Worm (Caenorhabditis elegans) whole organism, L1 larva: ENCODE data around the gene C52B9.10.

ENCODE experiments used
- F16B12.6 ChIP-seq: fragments of 150-350 bp; optimal IDR thresholded peaks from 2 replicates; lab custom pipeline; 2014; ENCODE audit warnings: missing biosample characterization, missing genetic modification characterization
- Y116A8C.19 ChIP-seq: sonication (generic microtip); optimal IDR thresholded peaks from 2 replicates; lab custom pipeline; 2016; ENCODE audit warnings: missing compliant biosample characterization, missing genetic modification characterization, borderline replicate concordance
- aha-1 ChIP-seq: fragments of 150-350 bp; optimal IDR thresholded peaks from 2 replicates; lab custom pipeline; 2014; ENCODE audit warnings: missing biosample characterization, missing genetic modification characterization
- blmp-1 ChIP-seq: fragments of 150-350 bp; optimal IDR thresholded peaks from 2 replicates; lab custom pipeline; 2014; ENCODE audit warnings: missing biosample characterization, missing genetic modification characterization
- ceh-63 ChIP-seq: fragments of 200-800 bp; sonication (Bioruptor generic); optimal IDR thresholded peaks from 2 replicates; lab custom pipeline; 2018; ENCODE audit warnings: mild to moderate bottlenecking, missing genetic modification characterization, missing compliant biosample characterization
- ceh-8 ChIP-seq: fragments of 200-800 bp; sonication (Bioruptor generic); optimal IDR thresholded peaks from 2 replicates; lab custom pipeline; 2018; ENCODE audit warnings: mild to moderate bottlenecking, missing genetic modification characterization, moderate library complexity, missing compliant biosample characterization
- ceh-88 ChIP-seq: fragments of 200-800 bp; sonication (Bioruptor generic); IDR thresholded peaks from 2 replicates; pipeline ENCODE4 v1.3.6; 2022; ENCODE audit warnings: missing genetic modification characterization, missing compliant biosample characterization
- ces-1 ChIP-seq: fragments of 150-350 bp; optimal IDR thresholded peaks from 2 replicates; lab custom pipeline; 2014; ENCODE audit warnings: missing biosample characterization, missing genetic modification reagents, missing genetic modification characterization
- dpl-1 ChIP-seq, 3 experiments: fragments of 150-350 bp in 2 of 3; sonication (generic microtip) in 1 of 3; optimal IDR thresholded peaks; 2 replicates each; lab custom pipeline; 2014 to 2017; ENCODE audit warnings: missing biosample characterization in 3 of 3, missing genetic modification characterization in 3 of 3, missing genetic modification reagents in 3 of 3
- efl-1 ChIP-seq, 4 experiments: fragments of 150-350 bp; optimal IDR thresholded peaks in 3 of 4; peaks in 1 of 4; 1 replicate in 1 of 4; 2 replicates in 3 of 4; lab custom pipeline; 2014; ENCODE audit warnings: missing biosample characterization in 2 of 4, missing genetic modification characterization in 2 of 4, missing genetic modification reagents in 2 of 4
- efl-3 ChIP-seq: fragments of 200-800 bp; sonication (Bioruptor generic); optimal IDR thresholded peaks from 2 replicates; lab custom pipeline; 2018; ENCODE audit warnings: mild to moderate bottlenecking, missing genetic modification characterization, missing compliant biosample characterization
- elt-2 ChIP-seq: sonication (generic microtip); optimal IDR thresholded peaks from 2 replicates; lab custom pipeline; 2016; ENCODE audit warnings: missing genetic modification characterization, mild to moderate bottlenecking, inconsistent platforms, missing compliant biosample characterization, missing genetic modification reagents
- elt-3 ChIP-seq, 6 experiments: fragments of 150-350 bp in 1 of 6; sonication (generic microtip); optimal IDR thresholded peaks; 2 replicates each; lab custom pipeline; 2017 to 2018; ENCODE audit warnings: missing biosample characterization in 6 of 6, missing genetic modification characterization in 6 of 6, inconsistent platforms in 1 of 6
- fkh-10 ChIP-seq: sonication (generic microtip); optimal IDR thresholded peaks from 2 replicates; lab custom pipeline; 2017; ENCODE audit warnings: missing biosample characterization, missing genetic modification reagents, missing genetic modification characterization
- fos-1 ChIP-seq: fragments of 150-350 bp; optimal IDR thresholded peaks from 2 replicates; lab custom pipeline; 2014; ENCODE audit warnings: missing biosample characterization, missing genetic modification characterization
- grh-1 ChIP-seq: fragments of 200-800 bp; sonication (Bioruptor generic); IDR thresholded peaks from 2 replicates; pipeline ENCODE4 v1.3.6; 2022; ENCODE audit warnings: missing genetic modification reagents, missing genetic modification characterization, missing compliant biosample characterization
- hlh-4 ChIP-seq: sonication (generic microtip); optimal IDR thresholded peaks from 2 replicates; lab custom pipeline; 2016; ENCODE audit warnings: mild to moderate bottlenecking, missing genetic modification characterization, missing compliant biosample characterization
- hpl-2 ChIP-seq: fragments of 150-350 bp; optimal IDR thresholded peaks from 2 replicates; lab custom pipeline; 2014; ENCODE audit warnings: missing biosample characterization, missing genetic modification reagents, missing genetic modification characterization
- irx-1 ChIP-seq: sonication (generic microtip); optimal IDR thresholded peaks from 2 replicates; lab custom pipeline; 2016; ENCODE audit warnings: missing genetic modification characterization, missing compliant biosample characterization
- isw-1 ChIP-seq: fragments of 200-800 bp; sonication (Bioruptor generic); IDR thresholded peaks from 2 replicates; pipeline ENCODE4 v1.3.6; 2022; ENCODE audit warnings: missing genetic modification characterization, missing compliant biosample characterization
- lin-39 ChIP-seq: fragments of 150-350 bp; optimal IDR thresholded peaks from 2 replicates; lab custom pipeline; 2014; ENCODE audit warnings: missing biosample characterization, missing genetic modification reagents, missing genetic modification characterization
- lir-3 ChIP-seq: sonication (generic microtip); optimal IDR thresholded peaks from 2 replicates; lab custom pipeline; 2016; ENCODE audit warnings: mild to moderate bottlenecking, missing genetic modification characterization, moderate library complexity, missing compliant biosample characterization; ENCODE audit not compliant: poor library complexity
- mab-9 ChIP-seq: fragments of 200-800 bp; sonication (Bioruptor generic); IDR thresholded peaks from 2 replicates; pipeline ENCODE4 v1.3.6; 2022; ENCODE audit warnings: missing genetic modification reagents, missing genetic modification characterization, missing compliant biosample characterization
- mdl-1 ChIP-seq, 2 experiments: fragments of 150-350 bp; optimal IDR thresholded peaks; 2 replicates each; lab custom pipeline; 2014 to 2017; ENCODE audit warnings: missing biosample characterization in 2 of 2, missing genetic modification characterization in 2 of 2, inconsistent platforms in 1 of 2
- nhr-11 ChIP-seq: fragments of 150-350 bp; optimal IDR thresholded peaks from 2 replicates; lab custom pipeline; 2014; ENCODE audit warnings: missing biosample characterization, missing genetic modification characterization
- nhr-19 ChIP-seq: fragments of 200-800 bp; sonication (Bioruptor generic); conservative IDR thresholded peaks from 2 replicates; pipeline ENCODE4 v1.3.6; 2022; ENCODE audit warnings: missing genetic modification characterization, missing compliant biosample characterization
- nhr-28 ChIP-seq: fragments of 150-350 bp; optimal IDR thresholded peaks from 2 replicates; lab custom pipeline; 2014; ENCODE audit warnings: missing biosample characterization, missing genetic modification characterization
- nhr-71 ChIP-seq: sonication (generic microtip); optimal IDR thresholded peaks from 2 replicates; lab custom pipeline; 2016; ENCODE audit warnings: mild to moderate bottlenecking, missing genetic modification characterization, moderate library complexity, missing compliant biosample characterization
- nhr-76 ChIP-seq: sonication (generic microtip); optimal IDR thresholded peaks from 2 replicates; lab custom pipeline; 2017; ENCODE audit warnings: missing biosample characterization, missing genetic modification characterization
- nhr-77 ChIP-seq: fragments of 150-350 bp; optimal IDR thresholded peaks from 2 replicates; lab custom pipeline; 2014; ENCODE audit warnings: missing biosample characterization, missing genetic modification characterization
- nhr-84 ChIP-seq: sonication (generic microtip); optimal IDR thresholded peaks from 2 replicates; lab custom pipeline; 2017; ENCODE audit warnings: missing biosample characterization, missing genetic modification characterization
- nhr-90 ChIP-seq: sonication (generic microtip); optimal IDR thresholded peaks from 2 replicates; lab custom pipeline; 2016; ENCODE audit warnings: mild to moderate bottlenecking, missing genetic modification characterization, missing compliant biosample characterization; ENCODE audit not compliant: poor library complexity
- pag-3 ChIP-seq: sonication (generic microtip); optimal IDR thresholded peaks from 2 replicates; lab custom pipeline; 2017; ENCODE audit warnings: missing genetic modification characterization, mild to moderate bottlenecking, missing compliant biosample characterization, antibody characterized with exemption, borderline replicate concordance; ENCODE audit not compliant: insufficient read depth
- pax-3 ChIP-seq: fragments of 200-800 bp; sonication (Bioruptor generic); optimal IDR thresholded peaks from 2 replicates; lab custom pipeline; 2018; ENCODE audit warnings: mild to moderate bottlenecking, missing genetic modification characterization, moderate library complexity, missing compliant biosample characterization
- rnt-1 ChIP-seq: sonication (generic microtip); optimal IDR thresholded peaks from 2 replicates; lab custom pipeline; 2016; ENCODE audit warnings: mild to moderate bottlenecking, missing genetic modification characterization, moderate library complexity, missing compliant biosample characterization
- skn-1 ChIP-seq: fragments of 150-350 bp; optimal IDR thresholded peaks from 2 replicates; lab custom pipeline; 2014; ENCODE audit warnings: missing biosample characterization, missing genetic modification characterization
- snu-23 ChIP-seq: sonication (generic microtip); optimal IDR thresholded peaks from 2 replicates; lab custom pipeline; 2016; ENCODE audit warnings: missing genetic modification characterization, missing compliant biosample characterization
- swsn-7 ChIP-seq: sonication (generic microtip); optimal IDR thresholded peaks from 2 replicates; lab custom pipeline; 2016; ENCODE audit warnings: missing genetic modification characterization, missing compliant biosample characterization
- tbx-2 ChIP-seq: sonication (generic microtip); optimal IDR thresholded peaks from 2 replicates; lab custom pipeline; 2016; ENCODE audit warnings: missing genetic modification characterization, missing compliant biosample characterization
- tlp-1 ChIP-seq: fragments of 150-350 bp; optimal IDR thresholded peaks from 2 replicates; lab custom pipeline; 2014; ENCODE audit warnings: missing biosample characterization, missing genetic modification characterization
- unc-130 ChIP-seq: fragments of 150-350 bp; optimal IDR thresholded peaks from 2 replicates; lab custom pipeline; 2017; ENCODE audit warnings: missing biosample characterization, missing genetic modification characterization, inconsistent platforms
- unc-30 ChIP-seq: sonication (generic microtip); optimal IDR thresholded peaks from 2 replicates; lab custom pipeline; 2017; ENCODE audit warnings: missing biosample characterization, missing genetic modification characterization
- unc-62 ChIP-seq: fragments of 150-350 bp; optimal IDR thresholded peaks from 2 replicates; lab custom pipeline; 2014; ENCODE audit warnings: missing biosample characterization, missing genetic modification reagents, missing genetic modification characterization
- unc-86 ChIP-seq: sonication (generic microtip); optimal IDR thresholded peaks from 2 replicates; lab custom pipeline; 2016; ENCODE audit warnings: missing genetic modification characterization, missing compliant biosample characterization
- xbp-1 ChIP-seq: sonication (generic microtip); optimal IDR thresholded peaks from 2 replicates; lab custom pipeline; 2016; ENCODE audit warnings: missing genetic modification characterization, missing compliant biosample characterization
- zag-1 ChIP-seq: fragments of 150-350 bp; optimal IDR thresholded peaks from 2 replicates; lab custom pipeline; 2014; ENCODE audit warnings: missing biosample characterization, missing genetic modification characterization
- zip-4 ChIP-seq: fragments of 200-800 bp; sonication (Bioruptor generic); optimal IDR thresholded peaks from 2 replicates; lab custom pipeline; 2018; ENCODE audit warnings: mild to moderate bottlenecking, missing genetic modification characterization, moderate library complexity, missing compliant biosample characterization
- ztf-11 ChIP-seq, 2 experiments: sonication (generic microtip); optimal IDR thresholded peaks; 2 replicates each; lab custom pipeline; 2016 to 2017; ENCODE audit warnings: missing genetic modification characterization in 2 of 2, missing biosample characterization in 1 of 2, missing compliant biosample characterization in 1 of 2
- ztf-4 ChIP-seq: fragments of 150-350 bp; optimal IDR thresholded peaks from 2 replicates; lab custom pipeline; 2014; ENCODE audit warnings: missing biosample characterization, missing genetic modification characterization

The C52B9.10 gene

DNA sequence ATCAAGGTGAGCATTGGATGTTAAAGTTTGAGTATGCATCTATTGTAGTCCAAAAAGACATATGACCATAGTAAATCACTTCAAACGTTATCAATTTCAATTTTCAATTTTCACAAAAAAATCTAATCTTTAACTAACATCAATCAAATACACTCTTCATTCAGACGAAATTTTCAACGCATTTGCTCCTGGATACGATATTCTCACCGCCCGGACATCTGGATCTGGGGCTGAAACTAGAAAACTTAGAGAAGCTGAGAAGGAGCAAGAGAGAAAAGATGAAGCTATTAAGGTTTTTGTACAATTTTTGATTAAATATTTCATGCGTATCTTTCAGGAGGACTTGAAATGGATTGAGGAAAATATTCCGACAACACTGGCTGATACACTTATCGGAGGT is 9.9 kb upstream of the C52B9.10 start:
- TF ChIP-seq nhr-71 (tag; lab: Kevin White, UChicago) (no peak), xbp-1 (tag; lab: Kevin White, UChicago) (no peak), fkh-10 (GFP tag; lab: Kevin White, UChicago) (no peak), pag-3 (tag; lab: Kevin White, UChicago) (no peak), snu-23 (GFP tag; lab: Kevin White, UChicago) (no peak), ceh-63 (no peak), irx-1 (no peak), mab-9 (GFP tag; lab: Robert Waterston, UW) (no peak), efl-3 (GFP tag; lab: Kevin White, UChicago) (no peak), ceh-88 (GFP tag; lab: Robert Waterston, UW) (no peak), tlp-1 (tag; lab: Kevin White, UChicago) (no peak), nhr-19 (GFP tag; lab: Robert Waterston, UW) (no peak)

DNA sequence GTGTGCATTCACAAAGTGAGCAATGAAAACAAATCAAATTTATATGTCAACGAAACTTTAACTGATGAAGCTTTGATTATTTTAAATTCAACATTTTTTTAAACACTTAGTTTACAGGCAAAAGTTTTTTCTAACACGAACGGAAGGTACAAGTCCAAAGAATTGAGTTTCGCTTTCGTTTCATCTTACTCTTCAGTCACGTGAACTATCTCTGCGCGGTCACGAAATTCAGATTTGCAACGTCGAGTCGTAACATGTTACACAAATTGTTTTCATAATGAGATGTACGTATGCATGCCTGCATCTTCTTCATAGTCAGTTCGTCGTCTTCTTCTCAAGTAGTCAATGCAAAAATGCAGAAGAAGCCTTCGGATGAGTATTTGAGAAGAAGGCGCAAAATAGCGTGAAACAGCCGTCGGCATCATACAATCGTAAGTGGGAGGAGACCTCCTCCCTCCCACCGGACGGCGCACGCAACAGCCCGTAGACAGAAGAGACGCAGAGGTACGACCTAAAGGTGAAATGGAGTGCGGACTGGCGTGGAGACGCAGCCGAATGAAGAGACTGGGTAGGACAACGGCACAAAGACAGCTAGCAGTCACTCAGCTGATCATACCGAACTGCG is 8.3 kb upstream of the C52B9.10 start, which contains the start of gene coel-1:
TSS of gene coel-1 (plus strand) at position 381 of the 625 bp plus-strand sequence.
- TF ChIP-seq unc-130: peak; percentile 5
- no peak for TF ChIP-seq lin-39
- TF ChIP-seq skn-1: peak; percentile 32
- no peak for TF ChIP-seq dpl-1 (GFP tag; optimal IDR thresholded peaks at IDR 0.05; lab: Kevin White, UChicago)
- no peak for TF ChIP-seq mab-9 (GFP tag; lab: Robert Waterston, UW)
- peak; percentile 27 for TF ChIP-seq nhr-19 (GFP tag; lab: Robert Waterston, UW)
- TF ChIP-seq aha-1 (tag; lab: Kevin White, UChicago): no peak
- no peak for TF ChIP-seq zip-4 (GFP tag; lab: Kevin White, UChicago)
- no peak for TF ChIP-seq ces-1 (GFP tag; lab: Kevin White, UChicago)
- TF ChIP-seq swsn-7 (tag; lab: Kevin White, UChicago): peak; percentile 36
- TF ChIP-seq elt-2 (tag; lab: Kevin White, UChicago): peak; percentile 12
- peak in 1 of 6 experiments; percentile 14 for TF ChIP-seq elt-3 (tag; optimal IDR thresholded peaks at IDR 0.05; lab: Kevin White, UChicago)
- no peak for TF ChIP-seq fos-1
- no peak for TF ChIP-seq hlh-4
- TF ChIP-seq tlp-1 (tag; lab: Kevin White, UChicago): no peak
- TF ChIP-seq nhr-90 (tag; lab: Kevin White, UChicago): peak; percentile 11
- no peak for TF ChIP-seq ceh-88 (GFP tag; lab: Robert Waterston, UW)
- peak in 1 of 2 experiments; percentile 37 for TF ChIP-seq ztf-11 (tag; optimal IDR thresholded peaks at IDR 0.05; lab: Kevin White, UChicago)
- TF ChIP-seq lir-3 (tag; lab: Kevin White, UChicago): no peak
- TF ChIP-seq unc-86 (tag; lab: Kevin White, UChicago): peak; percentile 57
- TF ChIP-seq tbx-2 (tag; lab: Kevin White, UChicago): peak; percentile 41
- TF ChIP-seq isw-1: no peak
- no peak for TF ChIP-seq nhr-76 (tag; lab: Kevin White, UChicago)
- no peak for TF ChIP-seq nhr-28
- no peak for TF ChIP-seq Y116A8C.19
- no peak for TF ChIP-seq hpl-2 (GFP tag; lab: Kevin White, UChicago)
- no peak for TF ChIP-seq ceh-8 (GFP tag; lab: Kevin White, UChicago)
- TF ChIP-seq pax-3 (tag; lab: Kevin White, UChicago): no peak
- no peak for TF ChIP-seq zag-1 (tag; lab: Kevin White, UChicago)
- TF ChIP-seq nhr-77: no peak
- no peak for TF ChIP-seq nhr-11 (tag; lab: Kevin White, UChicago)
- peak; percentile 75 for TF ChIP-seq blmp-1
- TF ChIP-seq rnt-1: peak; percentile 66
- TF ChIP-seq mdl-1 (tag; optimal IDR thresholded peaks at IDR 0.05; lab: Kevin White, UChicago): peak in 1 of 2 experiments; percentile 68
- TF ChIP-seq efl-1 (optimal IDR thresholded peaks at IDR 0.05; lab: Kevin White, UChicago): peak in 1 of 2 experiments; percentile 41
- peak in 1 of 2 experiments; percentile 82 for TF ChIP-seq efl-1 (GFP tag; optimal IDR thresholded peaks at IDR 0.05 in 1 of 2; lab: Kevin White, UChicago)
- TF ChIP-seq ztf-4 (tag; lab: Kevin White, UChicago): no peak
- TF ChIP-seq grh-1: no peak
- no peak for TF ChIP-seq unc-62 (GFP tag; lab: Kevin White, UChicago)
- TF ChIP-seq unc-30 (tag; lab: Kevin White, UChicago): no peak
- TF ChIP-seq F16B12.6 (tag; lab: Kevin White, UChicago): peak; percentile 11
- no peak for TF ChIP-seq nhr-84 (tag; lab: Kevin White, UChicago)
